Worm (Caenorhabditis elegans): ENCODE measurements around the gene puf-11.

- TF ChIP-seq tra-4 (tag; optimal IDR thresholded peaks at IDR 0.05) = no peak
- TF ChIP-seq flt-1 (GFP tag; IDR thresholded peaks at IDR 0.05) = no peak
- no peak for TF ChIP-seq B0310.2 (tag; optimal IDR thresholded peaks at IDR 0.05)
These were observed 5.8 kb downstream of the puf-11 start for ce11 chrIV:6427223-6427622.
